1 fruit fly cellular context compared by ENCODE assay signal in genomic region chrX:4939788-4940441, dm6.
TF ChIP-seq lines count a peak whose summit lies in the region.

No protein-coding gene starts in this region.

TF ChIP-seq in whole organism, embryonic, 481 proteins besides CTCF, POLR2A, EP300 and RAD21 (continued from another document and continues in another):
- TF ChIP-seq CG6272 (GFP tag; IDR thresholded peaks at IDR 0.05; lab: Robert Waterston, UW): peak; percentile 87
- no peak for TF ChIP-seq h (optimal IDR thresholded peaks at IDR 0.05; lab: Kevin White, UChicago)
- TF ChIP-seq NFAT (GFP tag; IDR thresholded peaks at IDR 0.05; lab: Robert Waterston, UW): peak; percentile 90
- peak; percentile 95 for TF ChIP-seq NfI (GFP tag; optimal IDR thresholded peaks at IDR 0.05; lab: Kevin White, UChicago)
- peak; percentile 91 for TF ChIP-seq CG10209 (GFP tag; optimal IDR thresholded peaks at IDR 0.05; lab: Kevin White, UChicago)
- peak; percentile 92 for TF ChIP-seq CG11695 (GFP tag; IDR thresholded peaks at IDR 0.05; lab: Robert Waterston, UW)
- peak; percentile 0 to 42 for TF ChIP-seq Trl (optimal IDR thresholded peaks at IDR 0.05; lab: Kevin White, UChicago)
- TF ChIP-seq Trl (GFP tag; optimal IDR thresholded peaks at IDR 0.05; lab: Kevin White, UChicago): peak; percentile 89
- peak; percentile 92 for TF ChIP-seq HmgZ (tag; optimal IDR thresholded peaks at IDR 0.05; lab: Kevin White, UChicago)
- peak; percentile 87 for TF ChIP-seq CG3847 (GFP tag; IDR thresholded peaks at IDR 0.05; lab: Robert Waterston, UW)
- peak; percentile 88 for TF ChIP-seq CG11247 (GFP tag; IDR thresholded peaks at IDR 0.05; lab: Robert Waterston, UW)
- peak; percentile 93 for TF ChIP-seq CG3726 (GFP tag; IDR thresholded peaks at IDR 0.05; lab: Robert Waterston, UW)
- peak; percentile 93 for TF ChIP-seq CG10654 (GFP tag; optimal IDR thresholded peaks at IDR 0.05; lab: Kevin White, UChicago)
- peak; percentile 92 for TF ChIP-seq CG8388 (GFP tag; optimal IDR thresholded peaks at IDR 0.05; lab: Kevin White, UChicago)
- peak; percentile 86 for TF ChIP-seq crc (GFP tag; optimal IDR thresholded peaks at IDR 0.05; lab: Kevin White, UChicago)
- TF ChIP-seq caup (GFP tag; optimal IDR thresholded peaks at IDR 0.05; lab: Kevin White, UChicago; ENCODE audit: severe bottlenecking): peak; percentile 84
- peak; percentile 95 for TF ChIP-seq CG30431 (GFP tag; optimal IDR thresholded peaks at IDR 0.05; lab: Kevin White, UChicago)
- peak; percentile 96 for TF ChIP-seq CG17829 (tag; optimal IDR thresholded peaks at IDR 0.05; lab: Kevin White, UChicago)
- no peak for TF ChIP-seq amos (GFP tag; IDR thresholded peaks at IDR 0.05; lab: Robert Waterston, UW; ENCODE audit: partially characterized antibody)
- peak; percentile 89 for TF ChIP-seq CG1792 (GFP tag; optimal IDR thresholded peaks at IDR 0.05; lab: Kevin White, UChicago)
- peak; percentile 78 for TF ChIP-seq sqz (GFP tag; optimal IDR thresholded peaks at IDR 0.05; lab: Kevin White, UChicago)
- TF ChIP-seq unpg (GFP tag; optimal IDR thresholded peaks at IDR 0.05; lab: Kevin White, UChicago): peak; percentile 96
- peak; percentile 84 for TF ChIP-seq fd3F (GFP tag; optimal IDR thresholded peaks at IDR 0.05; lab: Kevin White, UChicago)
- TF ChIP-seq maf-S (GFP tag; optimal IDR thresholded peaks at IDR 0.05; lab: Kevin White, UChicago): peak; percentile 85
- peak; percentile 95 for TF ChIP-seq CG15269 (tag; optimal IDR thresholded peaks at IDR 0.05; lab: Kevin White, UChicago)
- peak; percentile 90 for TF ChIP-seq cato (GFP tag; optimal IDR thresholded peaks at IDR 0.05; lab: Kevin White, UChicago; ENCODE audit: borderline replicate concordance)
- TF ChIP-seq Bgb (GFP tag; IDR thresholded peaks at IDR 0.05; lab: Robert Waterston, UW; ENCODE audit: partially characterized antibody): 0 out of 2 replicates have a peak, but pooled peaks have one; percentile 8
- TF ChIP-seq CG1603 (tag; optimal IDR thresholded peaks at IDR 0.05; lab: Kevin White, UChicago): peak; percentile 98
- TF ChIP-seq H15 (GFP tag; IDR thresholded peaks at IDR 0.05; lab: Robert Waterston, UW): peak; percentile 96
- peak; percentile 89 for TF ChIP-seq Usf (GFP tag; optimal IDR thresholded peaks at IDR 0.05; lab: Kevin White, UChicago)
- peak; percentile 93 for TF ChIP-seq CG8924 (tag; optimal IDR thresholded peaks at IDR 0.05; lab: Kevin White, UChicago)
- TF ChIP-seq Nf-YB (GFP tag; optimal IDR thresholded peaks at IDR 0.05; lab: Kevin White, UChicago): peak; percentile 73
- TF ChIP-seq zfh1 (GFP tag; IDR thresholded peaks at IDR 0.05; lab: Robert Waterston, UW): peak; percentile 99
- peak; percentile 91 for TF ChIP-seq Mes4 (GFP tag; optimal IDR thresholded peaks at IDR 0.05; lab: Kevin White, UChicago)
- TF ChIP-seq GATAe (GFP tag; conservative IDR thresholded peaks at IDR 0.05; lab: Robert Waterston, UW): peak; percentile 47
- TF ChIP-seq Optix (GFP tag; IDR thresholded peaks at IDR 0.05; lab: Robert Waterston, UW): peak; percentile 97
- peak; percentile 82 for TF ChIP-seq CG10274 (GFP tag; optimal IDR thresholded peaks at IDR 0.05; lab: Kevin White, UChicago)
- peak; percentile 95 for TF ChIP-seq ind (GFP tag; optimal IDR thresholded peaks at IDR 0.05; lab: Kevin White, UChicago)
- TF ChIP-seq CG7745 (tag; optimal IDR thresholded peaks at IDR 0.05; lab: Kevin White, UChicago): peak; percentile 48
- peak; percentile 67 for TF ChIP-seq Jarid2 (GFP tag; optimal IDR thresholded peaks at IDR 0.05; lab: Kevin White, UChicago)
- peak; percentile 85 for TF ChIP-seq Neu2 (GFP tag; optimal IDR thresholded peaks at IDR 0.05; lab: Kevin White, UChicago; ENCODE audit: borderline replicate concordance)
- peak; percentile 92 for TF ChIP-seq MTF-1 (GFP tag; optimal IDR thresholded peaks at IDR 0.05; lab: Kevin White, UChicago; ENCODE audit: borderline replicate concordance)
- peak; percentile 89 for TF ChIP-seq Fer1 (GFP tag; optimal IDR thresholded peaks at IDR 0.05; lab: Kevin White, UChicago)
- peak; percentile 96 for TF ChIP-seq CG2712 (tag; optimal IDR thresholded peaks at IDR 0.05; lab: Kevin White, UChicago)
- TF ChIP-seq CG4820 (GFP tag; optimal IDR thresholded peaks at IDR 0.05; lab: Kevin White, UChicago): peak; percentile 95
- peak; percentile 63; the same call in 1 of the 2 replicates for TF ChIP-seq toy (GFP tag; IDR thresholded peaks at IDR 0.05; lab: Robert Waterston, UW)
- TF ChIP-seq Side (GFP tag; optimal IDR thresholded peaks at IDR 0.05; lab: Kevin White, UChicago): peak; percentile 93
- peak; percentile 80 for TF ChIP-seq p53 (GFP tag; optimal IDR thresholded peaks at IDR 0.05; lab: Kevin White, UChicago)
- TF ChIP-seq dimm (GFP tag; IDR thresholded peaks at IDR 0.05; lab: Robert Waterston, UW): no peak; the same call in 1 of the 2 replicates
- peak; percentile 84 for TF ChIP-seq TFAM (GFP tag; optimal IDR thresholded peaks at IDR 0.05; lab: Kevin White, UChicago)
- peak; percentile 91 for TF ChIP-seq sob (GFP tag; IDR thresholded peaks at IDR 0.05; lab: Robert Waterston, UW)
- peak; percentile 87 for TF ChIP-seq CG7357 (GFP tag; IDR thresholded peaks at IDR 0.05; lab: Robert Waterston, UW)
- TF ChIP-seq Ptx1 (GFP tag; IDR thresholded peaks at IDR 0.05; lab: Robert Waterston, UW): peak; percentile 96
- no peak for TF ChIP-seq CG15479 (GFP tag; optimal IDR thresholded peaks at IDR 0.05; lab: Kevin White, UChicago)
- peak; percentile 93 for TF ChIP-seq NC2β (GFP tag; optimal IDR thresholded peaks at IDR 0.05; lab: Kevin White, UChicago)
- TF ChIP-seq Sry-δ (GFP tag; optimal IDR thresholded peaks at IDR 0.05; lab: Kevin White, UChicago): peak; percentile 60
- TF ChIP-seq CG10959 (GFP tag; IDR thresholded peaks at IDR 0.05; lab: Robert Waterston, UW): peak; percentile 97
- peak; percentile 98 for TF ChIP-seq CG17328 (GFP tag; IDR thresholded peaks at IDR 0.05; lab: Robert Waterston, UW)
- TF ChIP-seq aop (GFP tag; IDR thresholded peaks at IDR 0.05; lab: Robert Waterston, UW): peak; percentile 94
- no peak for TF ChIP-seq CG2129 (GFP tag; IDR thresholded peaks at IDR 0.05; lab: Robert Waterston, UW; ENCODE audit: partially characterized antibody)
- TF ChIP-seq btn (GFP tag; optimal IDR thresholded peaks at IDR 0.05; lab: Kevin White, UChicago): peak; percentile 92
- no peak for TF ChIP-seq tna (GFP tag; IDR thresholded peaks at IDR 0.05; lab: Robert Waterston, UW; ENCODE audit: partially characterized antibody)
- peak; percentile 95 for TF ChIP-seq croc (GFP tag; conservative IDR thresholded peaks at IDR 0.05; lab: Robert Waterston, UW)
- TF ChIP-seq Max (GFP tag; optimal IDR thresholded peaks at IDR 0.05; lab: Kevin White, UChicago): peak; percentile 90
- TF ChIP-seq emc (GFP tag; optimal IDR thresholded peaks at IDR 0.05; lab: Kevin White, UChicago): peak; percentile 78
- peak; percentile 90 for TF ChIP-seq mam (GFP tag; optimal IDR thresholded peaks at IDR 0.05; lab: Kevin White, UChicago)
- peak; percentile 93 for TF ChIP-seq CG11723 (GFP tag; optimal IDR thresholded peaks at IDR 0.05; lab: Kevin White, UChicago)
- TF ChIP-seq Dip2 (GFP tag; IDR thresholded peaks at IDR 0.05; lab: Robert Waterston, UW): peak; percentile 47
- TF ChIP-seq salm (tag; optimal IDR thresholded peaks at IDR 0.05; lab: Kevin White, UChicago): peak; percentile 92
- TF ChIP-seq CG17359 (tag; optimal IDR thresholded peaks at IDR 0.05; lab: Kevin White, UChicago): peak; percentile 98
- peak; percentile 78 for TF ChIP-seq CG3163 (GFP tag; optimal IDR thresholded peaks at IDR 0.05; lab: Kevin White, UChicago)
- no peak for TF ChIP-seq chinmo (GFP tag; IDR thresholded peaks at IDR 0.05; lab: Robert Waterston, UW; ENCODE audit: partially characterized antibody)
- TF ChIP-seq bowl (GFP tag; IDR thresholded peaks at IDR 0.05; lab: Robert Waterston, UW): peak; percentile 94
- peak; percentile 98 for TF ChIP-seq org-1 (GFP tag; optimal IDR thresholded peaks at IDR 0.05; lab: Kevin White, UChicago)
- TF ChIP-seq tx (GFP tag; optimal IDR thresholded peaks at IDR 0.05; lab: Kevin White, UChicago): peak; percentile 90
- peak; percentile 86 for TF ChIP-seq en (GFP tag; optimal IDR thresholded peaks at IDR 0.05; lab: Kevin White, UChicago)
- TF ChIP-seq CG11696 (GFP tag; IDR thresholded peaks at IDR 0.05; lab: Robert Waterston, UW): peak; percentile 85
- peak; percentile 96 for TF ChIP-seq CG10366 (GFP tag; IDR thresholded peaks at IDR 0.05; lab: Robert Waterston, UW)
- TF ChIP-seq Scr (GFP tag; IDR thresholded peaks at IDR 0.05; lab: Robert Waterston, UW; ENCODE audit: partially characterized antibody): no peak
- peak; percentile 95 for TF ChIP-seq onecut (GFP tag; IDR thresholded peaks at IDR 0.05; lab: Robert Waterston, UW)
- peak; percentile 95 for TF ChIP-seq zen (tag; optimal IDR thresholded peaks at IDR 0.05; lab: Kevin White, UChicago)
- TF ChIP-seq CG12236 (GFP tag; optimal IDR thresholded peaks at IDR 0.05; lab: Kevin White, UChicago): peak; percentile 92
- TF ChIP-seq Dll (GFP tag; IDR thresholded peaks at IDR 0.05; lab: Robert Waterston, UW; ENCODE audit: partially characterized antibody): no peak
- TF ChIP-seq lbe (GFP tag; optimal IDR thresholded peaks at IDR 0.05; lab: Kevin White, UChicago): peak; percentile 82
- peak; percentile 80 for TF ChIP-seq CG9932 (GFP tag; IDR thresholded peaks at IDR 0.05; lab: Robert Waterston, UW)
- peak; percentile 95 for TF ChIP-seq CG31441 (GFP tag; IDR thresholded peaks at IDR 0.05; lab: Robert Waterston, UW)
- TF ChIP-seq tio (GFP tag; optimal IDR thresholded peaks at IDR 0.05; lab: Kevin White, UChicago): peak; percentile 89
- TF ChIP-seq CG18764 (GFP tag; optimal IDR thresholded peaks at IDR 0.05; lab: Kevin White, UChicago): peak; percentile 89
- TF ChIP-seq CG30020 (tag; optimal IDR thresholded peaks at IDR 0.05; lab: Kevin White, UChicago): peak; percentile 68
- peak; percentile 87 for TF ChIP-seq CG17802 (tag; optimal IDR thresholded peaks at IDR 0.05; lab: Kevin White, UChicago)
- TF ChIP-seq CG1529 (GFP tag; optimal IDR thresholded peaks at IDR 0.05; lab: Kevin White, UChicago): peak; percentile 96
- TF ChIP-seq CG1233 (GFP tag; optimal IDR thresholded peaks at IDR 0.05; lab: Kevin White, UChicago): peak; percentile 95
- TF ChIP-seq CG4424 (GFP tag; optimal IDR thresholded peaks at IDR 0.05; lab: Kevin White, UChicago): peak; percentile 96
- peak; percentile 88 for TF ChIP-seq CG32532 (GFP tag; IDR thresholded peaks at IDR 0.05; lab: Robert Waterston, UW)
- peak; percentile 85 for TF ChIP-seq CG9876 (GFP tag; optimal IDR thresholded peaks at IDR 0.05; lab: Kevin White, UChicago)
- TF ChIP-seq Sin3A (optimal IDR thresholded peaks at IDR 0.05; lab: Kevin White, UChicago): no peak
- TF ChIP-seq CG34422 (GFP tag; IDR thresholded peaks at IDR 0.05; lab: Robert Waterston, UW): peak; percentile 96
- TF ChIP-seq sisA (GFP tag; IDR thresholded peaks at IDR 0.05; lab: Robert Waterston, UW): peak; percentile 98
- peak; percentile 48 for TF ChIP-seq CG13894 (tag; optimal IDR thresholded peaks at IDR 0.05; lab: Kevin White, UChicago)
- peak; percentile 72; the same call in 2 of the 3 replicates for TF ChIP-seq z (GFP tag; IDR thresholded peaks at IDR 0.05; lab: Robert Waterston, UW)
- TF ChIP-seq CG31388 (GFP tag; optimal IDR thresholded peaks at IDR 0.05; lab: Kevin White, UChicago): peak; percentile 92
- peak; percentile 92 for TF ChIP-seq Rfx (GFP tag; IDR thresholded peaks at IDR 0.05; lab: Robert Waterston, UW)
- TF ChIP-seq Ada2b (GFP tag; IDR thresholded peaks at IDR 0.05; lab: Robert Waterston, UW): peak; percentile 96
- peak; percentile 90 for TF ChIP-seq CG7556 (GFP tag; optimal IDR thresholded peaks at IDR 0.05; lab: Kevin White, UChicago)
- TF ChIP-seq Oaz (GFP tag; IDR thresholded peaks at IDR 0.05; lab: Robert Waterston, UW): peak; percentile 88
- TF ChIP-seq CG1832 (GFP tag; optimal IDR thresholded peaks at IDR 0.05; lab: Kevin White, UChicago): no peak
- TF ChIP-seq Hsf (GFP tag; optimal IDR thresholded peaks at IDR 0.05; lab: Kevin White, UChicago): peak; percentile 95
- TF ChIP-seq dpn (GFP tag; optimal IDR thresholded peaks at IDR 0.05; lab: Kevin White, UChicago): peak; percentile 92 to 95
- peak; percentile 82 for TF ChIP-seq run (tag; optimal IDR thresholded peaks at IDR 0.05; lab: Kevin White, UChicago)
- TF ChIP-seq CG12942 (GFP tag; optimal IDR thresholded peaks at IDR 0.05; lab: Kevin White, UChicago): peak; percentile 86
- TF ChIP-seq BEAF-32 (GFP tag; optimal IDR thresholded peaks at IDR 0.05; lab: Kevin White, UChicago): no peak
- TF ChIP-seq CG4707 (GFP tag; optimal IDR thresholded peaks at IDR 0.05; lab: Kevin White, UChicago): peak; percentile 93
- TF ChIP-seq CG7928 (GFP tag; optimal IDR thresholded peaks at IDR 0.05; lab: Kevin White, UChicago): peak; percentile 48
- peak; percentile 90 for TF ChIP-seq Gsc (GFP tag; IDR thresholded peaks at IDR 0.05; lab: Robert Waterston, UW)
- TF ChIP-seq Atf-2 (GFP tag; optimal IDR thresholded peaks at IDR 0.05; lab: Kevin White, UChicago): peak; percentile 94
- TF ChIP-seq ro (GFP tag; IDR thresholded peaks at IDR 0.05; lab: Robert Waterston, UW): peak; percentile 91
- TF ChIP-seq rib (GFP tag; IDR thresholded peaks at IDR 0.05; lab: Robert Waterston, UW): peak; percentile 71
- TF ChIP-seq CG32772 (GFP tag; IDR thresholded peaks at IDR 0.05; lab: Robert Waterston, UW): peak; percentile 99
- TF ChIP-seq CG9797 (GFP tag; optimal IDR thresholded peaks at IDR 0.05; lab: Kevin White, UChicago): peak; percentile 32
- peak; percentile 96 for TF ChIP-seq CG7839 (tag; optimal IDR thresholded peaks at IDR 0.05; lab: Kevin White, UChicago)
- TF ChIP-seq jing (GFP tag; optimal IDR thresholded peaks at IDR 0.05; lab: Kevin White, UChicago): peak; percentile 96
- peak; percentile 91 for TF ChIP-seq CG18476 (GFP tag; optimal IDR thresholded peaks at IDR 0.05; lab: Kevin White, UChicago)
- TF ChIP-seq CG16779 (GFP tag; IDR thresholded peaks at IDR 0.05; lab: Robert Waterston, UW): peak; percentile 65
- TF ChIP-seq Sry-β (GFP tag; optimal IDR thresholded peaks at IDR 0.05; lab: Kevin White, UChicago): peak; percentile 65
- TF ChIP-seq Dip3 (GFP tag; optimal IDR thresholded peaks at IDR 0.05; lab: Kevin White, UChicago): peak; percentile 84
- peak; percentile 95 for TF ChIP-seq gt (GFP tag; IDR thresholded peaks at IDR 0.05; lab: Robert Waterston, UW)
- peak in 1 of 3 experiments; percentile 17 for TF ChIP-seq Stat92E (GFP tag; optimal IDR thresholded peaks at IDR 0.05; lab: Kevin White, UChicago)
- peak; percentile 84 for TF ChIP-seq CG7987 (GFP tag; optimal IDR thresholded peaks at IDR 0.05; lab: Kevin White, UChicago)
- peak; percentile 95 for TF ChIP-seq nmo (GFP tag; optimal IDR thresholded peaks at IDR 0.05; lab: Kevin White, UChicago)
- TF ChIP-seq CG3838 (GFP tag; optimal IDR thresholded peaks at IDR 0.05; lab: Kevin White, UChicago): peak; percentile 56
